Fruit fly (Drosophila melanogaster) whole organism, embryonic: ENCODE results near the gene yps.

Source experiments
- C15 ChIP-seq: fragments of 200-800 bp; sonication (Bioruptor generic); IDR thresholded peaks from 3 replicates; pipeline ENCODE4 v1.3.6; 2022; ENCODE audit warnings: missing biosample characterization, missing genetic modification characterization
- CG10267 ChIP-seq: fragments of 200-800 bp; sonication (Bioruptor generic); optimal IDR thresholded peaks from 2 replicates; lab custom pipeline; 2018; ENCODE audit warnings: missing biosample characterization, mild to moderate bottlenecking, missing genetic modification characterization, moderate library complexity
- CG10959 ChIP-seq: fragments of 200-800 bp; sonication (Bioruptor generic); IDR thresholded peaks from 2 replicates; pipeline ENCODE4 v1.3.6; 2022; ENCODE audit warnings: missing biosample characterization, missing genetic modification characterization
- CG10979 ChIP-seq: fragments of 200-800 bp; sonication (Bioruptor generic); optimal IDR thresholded peaks from 2 replicates; lab custom pipeline; 2018; ENCODE audit warnings: missing biosample characterization, mild to moderate bottlenecking, missing genetic modification characterization, moderate library complexity
- CG11723 ChIP-seq: fragments of 200-800 bp; sonication (Bioruptor generic); optimal IDR thresholded peaks from 2 replicates; lab custom pipeline; 2017; ENCODE audit warnings: missing biosample characterization, mild to moderate bottlenecking, missing genetic modification characterization
- CG12219 ChIP-seq: fragments of 200-800 bp; sonication (Bioruptor generic); optimal IDR thresholded peaks from 3 replicates; lab custom pipeline; 2018; ENCODE audit warnings: missing biosample characterization, mild to moderate bottlenecking, missing genetic modification characterization
- CG12299 ChIP-seq: fragments of 200-800 bp; sonication (Bioruptor generic); optimal IDR thresholded peaks from 2 replicates; lab custom pipeline; 2018; ENCODE audit warnings: missing biosample characterization, mild to moderate bottlenecking, missing genetic modification characterization
- CG14441 ChIP-seq: fragments of 200-800 bp; sonication (Bioruptor generic); IDR thresholded peaks from 2 replicates; pipeline ENCODE4 v1.3.6; 2022; ENCODE audit warnings: missing biosample characterization, missing genetic modification characterization
- CG14710 ChIP-seq: fragments of 200-800 bp; sonication (Bioruptor generic); optimal IDR thresholded peaks from 3 replicates; lab custom pipeline; 2019; ENCODE audit warnings: missing biosample characterization, mild to moderate bottlenecking, missing genetic modification characterization, moderate library complexity
- CG14965 ChIP-seq: fragments of 200-800 bp; sonication (Bioruptor generic); optimal IDR thresholded peaks from 2 replicates; lab custom pipeline; 2016; ENCODE audit warnings: missing biosample characterization, missing genetic modification characterization, borderline replicate concordance
- CG15011 ChIP-seq: fragments of 200-800 bp; sonication (Bioruptor generic); optimal IDR thresholded peaks from 3 replicates; lab custom pipeline; 2018; ENCODE audit warnings: missing biosample characterization, mild to moderate bottlenecking, missing genetic modification characterization
- CG1647 ChIP-seq: fragments of 200-800 bp; sonication (Bioruptor generic); optimal IDR thresholded peaks from 3 replicates; lab custom pipeline; 2016; ENCODE audit warnings: missing biosample characterization, missing genetic modification characterization
- CG16779 ChIP-seq: fragments of 200-800 bp; sonication (Bioruptor generic); IDR thresholded peaks from 2 replicates; pipeline ENCODE4 v1.3.6; 2022; ENCODE audit warnings: missing biosample characterization, missing genetic modification characterization
- CG17186 ChIP-seq: fragments of 200-800 bp; sonication (Bioruptor generic); optimal IDR thresholded peaks from 3 replicates; lab custom pipeline; 2017; ENCODE audit warnings: missing biosample characterization, missing genetic modification reagents, missing genetic modification characterization
- CG2116 ChIP-seq: fragments of 200-800 bp; sonication (Bioruptor generic); optimal IDR thresholded peaks from 3 replicates; lab custom pipeline; 2018; ENCODE audit warnings: missing biosample characterization, mild to moderate bottlenecking, missing genetic modification characterization
- CG30403 ChIP-seq: fragments of 200-800 bp; sonication (Bioruptor generic); optimal IDR thresholded peaks from 3 replicates; lab custom pipeline; 2016; ENCODE audit warnings: missing biosample characterization, missing genetic modification characterization
- CG4404 ChIP-seq: fragments of 200-800 bp; sonication (Bioruptor generic); IDR thresholded peaks from 2 replicates; pipeline ENCODE4 v1.3.6; 2022; ENCODE audit warnings: missing biosample characterization, missing genetic modification characterization
- CG4424 ChIP-seq: fragments of 200-800 bp; sonication (Bioruptor generic); optimal IDR thresholded peaks from 3 replicates; lab custom pipeline; 2016; ENCODE audit warnings: missing biosample characterization, missing genetic modification characterization
- CG5953 ChIP-seq: fragments of 200-800 bp; sonication (Bioruptor generic); IDR thresholded peaks from 2 replicates; pipeline ENCODE4 v1.3.6; 2022; ENCODE audit warnings: missing biosample characterization, missing genetic modification characterization
- CG6175 ChIP-seq: fragments of 200-800 bp; sonication (Bioruptor generic); IDR thresholded peaks from 3 replicates; pipeline ENCODE4 v1.3.6; 2022; ENCODE audit warnings: missing biosample characterization, missing genetic modification characterization
- CG7357 ChIP-seq: fragments of 200-800 bp; sonication (Bioruptor generic); IDR thresholded peaks from 3 replicates; pipeline ENCODE4 v1.3.6; 2022; ENCODE audit warnings: missing biosample characterization, missing genetic modification characterization
- CG7963 ChIP-seq: fragments of 200-800 bp; sonication (Bioruptor generic); IDR thresholded peaks from 3 replicates; pipeline ENCODE4 v1.3.6; 2022; ENCODE audit warnings: missing biosample characterization, missing genetic modification characterization; ENCODE audit not compliant: partially characterized antibody
- CG8944 ChIP-seq: fragments of 200-800 bp; sonication (Bioruptor generic); optimal IDR thresholded peaks from 3 replicates; lab custom pipeline; 2016; ENCODE audit warnings: missing biosample characterization, missing genetic modification characterization
- Chrac-16 ChIP-seq: fragments of 200-800 bp; sonication (Bioruptor generic); optimal IDR thresholded peaks from 3 replicates; lab custom pipeline; 2016; ENCODE audit warnings: missing biosample characterization, missing genetic modification characterization
- Ets65A ChIP-seq: fragments of 200-800 bp; sonication (Bioruptor generic); peaks from one replicate; lab custom pipeline; 2016; ENCODE audit warnings: missing biosample characterization, missing genetic modification characterization
- HLH4C ChIP-seq: fragments of 200-800 bp; sonication (Bioruptor generic); IDR thresholded peaks from 3 replicates; pipeline ENCODE4 v1.3.6; 2022; ENCODE audit warnings: missing biosample characterization, missing genetic modification characterization; ENCODE audit not compliant: partially characterized antibody
- Lim3 ChIP-seq: fragments of 200-800 bp; sonication (Bioruptor generic); IDR thresholded peaks from 2 replicates; pipeline ENCODE4 v1.3.6; 2022; ENCODE audit warnings: missing biosample characterization, missing genetic modification characterization
- Mad ChIP-seq: fragments of 200-800 bp; sonication (Bioruptor generic); optimal IDR thresholded peaks from 2 replicates; lab custom pipeline; 2016; ENCODE audit warnings: missing biosample characterization, missing genetic modification characterization
- NC2β ChIP-seq: fragments of 200-800 bp; sonication (Bioruptor generic); optimal IDR thresholded peaks from 2 replicates; lab custom pipeline; 2016; ENCODE audit warnings: missing biosample characterization, missing genetic modification characterization
- Pdp1 ChIP-seq, 2 experiments: fragments of 200-800 bp; sonication (Bioruptor generic); optimal IDR thresholded peaks; 3 replicates each; lab custom pipeline; 2016; ENCODE audit warnings: missing biosample characterization in 2 of 2, missing genetic modification characterization in 2 of 2, mild to moderate bottlenecking in 1 of 2, moderate library complexity in 1 of 2
- Rx ChIP-seq: fragments of 200-800 bp; sonication (Bioruptor generic); IDR thresholded peaks from 2 replicates; pipeline ENCODE4 v1.3.6; 2022; ENCODE audit warnings: missing biosample characterization, missing genetic modification characterization
- Sox100B ChIP-seq: fragments of 200-800 bp; sonication (Bioruptor generic); optimal IDR thresholded peaks from 3 replicates; lab custom pipeline; 2018; ENCODE audit warnings: missing biosample characterization, mild to moderate bottlenecking, missing genetic modification characterization
- Tbp ChIP-seq: fragments of >200 bp; optimal IDR thresholded peaks from 2 replicates; lab custom pipeline; 2018; ENCODE audit warnings: missing biosample characterization, missing genetic modification characterization
- ase ChIP-seq: fragments of 200-800 bp; sonication (Bioruptor generic); IDR thresholded peaks from 3 replicates; pipeline ENCODE4 v1.3.6; 2022; ENCODE audit warnings: missing biosample characterization, missing genetic modification characterization
- bcd ChIP-seq: fragments of 200-800 bp; sonication (Bioruptor generic); optimal IDR thresholded peaks from 2 replicates; lab custom pipeline; 2017; ENCODE audit warnings: missing biosample characterization, mild to moderate bottlenecking, missing genetic modification characterization
- croc ChIP-seq: fragments of 200-800 bp; sonication (Bioruptor generic); conservative IDR thresholded peaks from 3 replicates; pipeline ENCODE4 v1.3.6; 2022; ENCODE audit warnings: missing biosample characterization, missing genetic modification characterization
- crol ChIP-seq: fragments of 200-800 bp; sonication (Bioruptor generic); IDR thresholded peaks from 2 replicates; pipeline ENCODE4 v1.3.6; 2022; ENCODE audit warnings: missing biosample characterization, missing genetic modification characterization
- dysf ChIP-seq: fragments of 200-800 bp; sonication (Bioruptor generic); IDR thresholded peaks from 3 replicates; pipeline ENCODE4 v1.3.6; 2022; ENCODE audit warnings: missing biosample characterization, missing genetic modification characterization
- ewg ChIP-seq: fragments of 200-800 bp; sonication (Bioruptor generic); optimal IDR thresholded peaks from 3 replicates; lab custom pipeline; 2017; ENCODE audit warnings: mild to moderate bottlenecking, missing biosample characterization, missing genetic modification reagents, missing genetic modification characterization
- h ChIP-seq: fragments of >200 bp; optimal IDR thresholded peaks from 2 replicates; lab custom pipeline; 2017
- ham ChIP-seq: fragments of 200-800 bp; sonication (Bioruptor generic); IDR thresholded peaks from 2 replicates; pipeline ENCODE4 v1.3.6; 2022; ENCODE audit warnings: missing biosample characterization, missing genetic modification characterization
- ken ChIP-seq: fragments of 200-800 bp; sonication (Bioruptor generic); IDR thresholded peaks from 3 replicates; pipeline ENCODE4 v1.3.6; 2022; ENCODE audit warnings: missing biosample characterization, missing genetic modification characterization
- luna ChIP-seq: fragments of 200-800 bp; sonication (Bioruptor generic); optimal IDR thresholded peaks from 2 replicates; lab custom pipeline; 2016; ENCODE audit warnings: missing biosample characterization, missing genetic modification characterization
- odd ChIP-seq: fragments of 200-800 bp; sonication (Bioruptor generic); optimal IDR thresholded peaks from 2 replicates; lab custom pipeline; 2017; ENCODE audit warnings: missing biosample characterization, mild to moderate bottlenecking, missing genetic modification characterization
- rib ChIP-seq: fragments of 200-800 bp; sonication (Bioruptor generic); IDR thresholded peaks from 2 replicates; pipeline ENCODE4 v1.3.6; 2022; ENCODE audit warnings: missing biosample characterization, missing genetic modification characterization
- run ChIP-seq: fragments of 200-800 bp; sonication (Bioruptor generic); optimal IDR thresholded peaks from 3 replicates; lab custom pipeline; 2018; ENCODE audit warnings: missing biosample characterization, mild to moderate bottlenecking, missing genetic modification characterization
- schlank ChIP-seq: fragments of 200-800 bp; sonication (Bioruptor generic); optimal IDR thresholded peaks from 2 replicates; lab custom pipeline; 2018; ENCODE audit warnings: missing biosample characterization, mild to moderate bottlenecking, missing genetic modification characterization
- sna ChIP-seq: fragments of 200-800 bp; sonication (Bioruptor generic); IDR thresholded peaks from 2 replicates; pipeline ENCODE4 v1.3.6; 2022; ENCODE audit warnings: missing biosample characterization, missing genetic modification characterization; ENCODE audit not compliant: partially characterized antibody
- tin ChIP-seq: fragments of 200-800 bp; sonication (Bioruptor generic); optimal IDR thresholded peaks from 3 replicates; lab custom pipeline; 2016; ENCODE audit warnings: missing biosample characterization, missing genetic modification characterization
- twi ChIP-seq: fragments of 200-800 bp; optimal IDR thresholded peaks from 2 replicates; lab custom pipeline; 2019; ENCODE audit warnings: missing biosample characterization, mild to moderate bottlenecking, missing genetic modification characterization, moderate library complexity
- zfh2 ChIP-seq: fragments of 200-800 bp; sonication (Bioruptor generic); optimal IDR thresholded peaks from 2 replicates; lab custom pipeline; 2016; ENCODE audit warnings: missing biosample characterization, missing genetic modification characterization

Gene yps

dm6 chr3L:12115966-12116735 lies 8.8 kb downstream of the yps start, which contains the start of gene vers (continued):
- TF ChIP-seq CG6175 (no peak), Rx (GFP tag; lab: Robert Waterston, UW) (no peak), ken (GFP tag; lab: Robert Waterston, UW) (no peak), tin (GFP tag; lab: Kevin White, UChicago) (peak; percentile 23), CG1647 (GFP tag; lab: Kevin White, UChicago) (no peak), Lim3 (GFP tag; lab: Robert Waterston, UW) (no peak), CG14710 (tag; lab: Kevin White, UChicago) (peak; percentile 66), ase (GFP tag; lab: Robert Waterston, UW) (no peak), Pdp1 (GFP tag; optimal IDR thresholded peaks at IDR 0.05; lab: Kevin White, UChicago) (peak in 1 of 2 experiments; percentile 47), ewg (GFP tag; lab: Kevin White, UChicago) (no peak), CG5953 (GFP tag; lab: Robert Waterston, UW) (no peak), twi (tag; lab: Kevin White, UChicago) (no peak), CG8944 (GFP tag; lab: Kevin White, UChicago) (no peak), HLH4C (GFP tag; lab: Robert Waterston, UW) (peak; percentile 90), crol (GFP tag; lab: Robert Waterston, UW) (no peak), bcd (GFP tag; lab: Kevin White, UChicago) (no peak), CG2116 (GFP tag; lab: Kevin White, UChicago) (peak; percentile 79), CG4404 (GFP tag; lab: Robert Waterston, UW) (no peak), Mad (GFP tag; lab: Kevin White, UChicago) (no peak), CG15011 (no peak), run (no peak), CG16779 (no peak), CG11723 (GFP tag; lab: Kevin White, UChicago) (no peak), croc (GFP tag; lab: Robert Waterston, UW) (no peak), CG12299 (tag; lab: Kevin White, UChicago) (no peak), Sox100B (GFP tag; lab: Kevin White, UChicago) (no peak), C15 (no peak), sna (GFP tag; lab: Robert Waterston, UW) (peak; percentile 88), CG10267 (tag; lab: Kevin White, UChicago) (peak; percentile 98), CG30403 (GFP tag; lab: Kevin White, UChicago) (peak; percentile 19), CG17186 (GFP tag; lab: Kevin White, UChicago) (peak; percentile 9), CG10979 (no peak), luna (GFP tag; lab: Kevin White, UChicago) (no peak), CG14441 (no peak), CG4424 (GFP tag; lab: Kevin White, UChicago) (no peak), NC2β (GFP tag; lab: Kevin White, UChicago) (no peak), Tbp (no peak), Ets65A (peak; percentile 4), dysf (GFP tag; lab: Robert Waterston, UW) (no peak), schlank (no peak), zfh2 (GFP tag; lab: Kevin White, UChicago) (peak; percentile 33), ham (GFP tag; lab: Robert Waterston, UW) (no peak), CG12219 (GFP tag; lab: Kevin White, UChicago) (no peak), Chrac-16 (GFP tag; lab: Kevin White, UChicago) (peak; percentile 6), odd (GFP tag; lab: Kevin White, UChicago) (no peak), CG7357 (GFP tag; lab: Robert Waterston, UW) (no peak), CG14965 (GFP tag; lab: Kevin White, UChicago) (no peak), CG7963 (peak; percentile 82), h (lab: Kevin White, UChicago) (no peak), rib (GFP tag; lab: Robert Waterston, UW) (no peak), CG10959 (no peak)
